ENCODE assay signal across 1 fruit fly cellular context in genomic region chr3L:20241987-20242982, dm6.
TF ChIP-seq lines count a peak whose summit lies in the region.

No protein-coding gene starts in this region.

TF ChIP-seq in whole organism, embryonic, 481 proteins besides CTCF, POLR2A, EP300 and RAD21 (continued from another document and continues in another):
- TF ChIP-seq so (GFP tag; IDR thresholded peaks at IDR 0.05; lab: Robert Waterston, UW) (0 out of 3 replicates have a peak, but pooled peaks have one; percentile 45), Meics (GFP tag; optimal IDR thresholded peaks at IDR 0.05; lab: Kevin White, UChicago) (peak; percentile 53), CG8924 (tag; optimal IDR thresholded peaks at IDR 0.05; lab: Kevin White, UChicago) (peak; percentile 64), CG8944 (GFP tag; optimal IDR thresholded peaks at IDR 0.05; lab: Kevin White, UChicago) (peak; percentile 11), sim (GFP tag; IDR thresholded peaks at IDR 0.05; lab: Robert Waterston, UW) (0 out of 2 replicates have a peak, but pooled peaks have one; percentile 7), ttk (GFP tag; IDR thresholded peaks at IDR 0.05; lab: Robert Waterston, UW) (peak; percentile 32; the same call in 1 of the 2 replicates), TFAM (GFP tag; optimal IDR thresholded peaks at IDR 0.05; lab: Kevin White, UChicago) (no peak), CG9932 (GFP tag; IDR thresholded peaks at IDR 0.05; lab: Robert Waterston, UW) (peak; percentile 85), slou (GFP tag; optimal IDR thresholded peaks at IDR 0.05; lab: Kevin White, UChicago) (peak; percentile 2), Opbp (GFP tag; IDR thresholded peaks at IDR 0.05; lab: Robert Waterston, UW; ENCODE audit: partially characterized antibody) (peak; percentile 62; the same call in 1 of the 3 replicates), Ptx1 (GFP tag; IDR thresholded peaks at IDR 0.05; lab: Robert Waterston, UW) (peak; percentile 50), CG30020 (tag; optimal IDR thresholded peaks at IDR 0.05; lab: Kevin White, UChicago) (peak; percentile 15), stc (GFP tag; IDR thresholded peaks at IDR 0.05; lab: Robert Waterston, UW) (peak; percentile 59), Dbx (GFP tag; IDR thresholded peaks at IDR 0.05; lab: Robert Waterston, UW) (peak; percentile 24; the same call in 2 of the 3 replicates), CG17328 (GFP tag; IDR thresholded peaks at IDR 0.05; lab: Robert Waterston, UW) (peak; percentile 22; the same call in 1 of the 2 replicates), Aef1 (GFP tag; IDR thresholded peaks at IDR 0.05; lab: Robert Waterston, UW) (peak; percentile 35), gem (tag; optimal IDR thresholded peaks at IDR 0.05; lab: Kevin White, UChicago) (peak; percentile 77), CrebB (tag; optimal IDR thresholded peaks at IDR 0.05; lab: Kevin White, UChicago) (peak; percentile 14), bowl (GFP tag; IDR thresholded peaks at IDR 0.05; lab: Robert Waterston, UW) (no peak), ftz-f1 (GFP tag; optimal IDR thresholded peaks at IDR 0.05; lab: Kevin White, UChicago) (no peak), CG9727 (GFP tag; optimal IDR thresholded peaks at IDR 0.05; lab: Kevin White, UChicago) (peak; percentile 65), bigmax (GFP tag; optimal IDR thresholded peaks at IDR 0.05; lab: Kevin White, UChicago) (no peak), CG10267 (tag; optimal IDR thresholded peaks at IDR 0.05; lab: Kevin White, UChicago) (peak; percentile 81), Sry-β (GFP tag; optimal IDR thresholded peaks at IDR 0.05; lab: Kevin White, UChicago) (no peak), CG17829 (tag; optimal IDR thresholded peaks at IDR 0.05; lab: Kevin White, UChicago) (peak; percentile 34), zen2 (GFP tag; IDR thresholded peaks at IDR 0.05; lab: Robert Waterston, UW; ENCODE audit: partially characterized antibody) (peak; percentile 45; the same call in 1 of the 3 replicates), CG2875 (GFP tag; optimal IDR thresholded peaks at IDR 0.05; lab: Kevin White, UChicago) (peak; percentile 0), CG9437 (GFP tag; optimal IDR thresholded peaks at IDR 0.05; lab: Kevin White, UChicago) (peak; percentile 97), CG11696 (GFP tag; IDR thresholded peaks at IDR 0.05; lab: Robert Waterston, UW) (0 out of 2 replicates have a peak, but pooled peaks have one; percentile 40), Tbp (GFP tag; optimal IDR thresholded peaks at IDR 0.05; lab: Kevin White, UChicago) (no peak), CG13296 (GFP tag; optimal IDR thresholded peaks at IDR 0.05; lab: Kevin White, UChicago) (peak; percentile 63), D19B (GFP tag; optimal IDR thresholded peaks at IDR 0.05; lab: Kevin White, UChicago) (peak; percentile 44), Hey (tag; optimal IDR thresholded peaks at IDR 0.05; lab: Kevin White, UChicago) (no peak), Fer2 (tag; optimal IDR thresholded peaks at IDR 0.05; lab: Kevin White, UChicago) (peak; percentile 11), CG6654 (GFP tag; optimal IDR thresholded peaks at IDR 0.05; lab: Kevin White, UChicago) (no peak), CG1529 (GFP tag; optimal IDR thresholded peaks at IDR 0.05; lab: Kevin White, UChicago) (peak; percentile 3), phol (tag; optimal IDR thresholded peaks at IDR 0.05; lab: Kevin White, UChicago) (peak; percentile 68), Neu2 (GFP tag; optimal IDR thresholded peaks at IDR 0.05; lab: Kevin White, UChicago; ENCODE audit: borderline replicate concordance) (peak; percentile 55), Eip74EF (GFP tag; optimal IDR thresholded peaks at IDR 0.05; lab: Kevin White, UChicago) (peak in 1 of 2 experiments; percentile 0), ap (GFP tag; IDR thresholded peaks at IDR 0.05; lab: Robert Waterston, UW) (peak; percentile 11; the same call in 1 of the 2 replicates), CG11723 (GFP tag; optimal IDR thresholded peaks at IDR 0.05; lab: Kevin White, UChicago) (peak; percentile 6), ewg (GFP tag; optimal IDR thresholded peaks at IDR 0.05; lab: Kevin White, UChicago) (peak; percentile 25), cwo (GFP tag; optimal IDR thresholded peaks at IDR 0.05; lab: Kevin White, UChicago) (peak; percentile 47), CG13123 (GFP tag; optimal IDR thresholded peaks at IDR 0.05; lab: Kevin White, UChicago) (peak; percentile 4), CG10565 (GFP tag; optimal IDR thresholded peaks at IDR 0.05; lab: Kevin White, UChicago) (no peak), CG31224 (GFP tag; IDR thresholded peaks at IDR 0.05; lab: Robert Waterston, UW) (peak; percentile 34), dmrt11E (tag; optimal IDR thresholded peaks at IDR 0.05; lab: Kevin White, UChicago) (peak; percentile 30), dmrt99B (tag; optimal IDR thresholded peaks at IDR 0.05; lab: Kevin White, UChicago) (peak; percentile 64), sob (GFP tag; IDR thresholded peaks at IDR 0.05; lab: Robert Waterston, UW) (peak; percentile 66), CG4730 (GFP tag; IDR thresholded peaks at IDR 0.05; lab: Robert Waterston, UW) (peak; percentile 48; the same call in 1 of the 2 replicates), cg (GFP tag; optimal IDR thresholded peaks at IDR 0.05; lab: Kevin White, UChicago) (no peak), unpg (GFP tag; optimal IDR thresholded peaks at IDR 0.05; lab: Kevin White, UChicago) (peak; percentile 33), CG13894 (tag; optimal IDR thresholded peaks at IDR 0.05; lab: Kevin White, UChicago) (peak; percentile 14), CG10543 (GFP tag; optimal IDR thresholded peaks at IDR 0.05; lab: Kevin White, UChicago) (peak; percentile 67), CG11695 (GFP tag; IDR thresholded peaks at IDR 0.05; lab: Robert Waterston, UW) (peak; percentile 49; the same call in 2 of the 3 replicates), CG3847 (GFP tag; IDR thresholded peaks at IDR 0.05; lab: Robert Waterston, UW) (peak; percentile 66), CG9215 (GFP tag; IDR thresholded peaks at IDR 0.05; lab: Robert Waterston, UW) (peak; percentile 48; the same call in 1 of the 2 replicates), CG1024 (GFP tag; IDR thresholded peaks at IDR 0.05; lab: Robert Waterston, UW) (peak; percentile 69; the same call in 1 of the 2 replicates), CG14860 (GFP tag; IDR thresholded peaks at IDR 0.05; lab: Robert Waterston, UW; ENCODE audit: partially characterized antibody) (peak; percentile 58; the same call in 2 of the 3 replicates), CG3065 (GFP tag; optimal IDR thresholded peaks at IDR 0.05; lab: Kevin White, UChicago) (no peak), CG12391 (tag; optimal IDR thresholded peaks at IDR 0.05; lab: Kevin White, UChicago) (peak; percentile 76), CG10366 (GFP tag; IDR thresholded peaks at IDR 0.05; lab: Robert Waterston, UW) (peak; percentile 27), Hr51 (GFP tag; optimal IDR thresholded peaks at IDR 0.05; lab: Kevin White, UChicago) (peak in 1 of 2 experiments; percentile 73), CG11504 (tag; optimal IDR thresholded peaks at IDR 0.05; lab: Kevin White, UChicago) (peak; percentile 67), CG11247 (GFP tag; IDR thresholded peaks at IDR 0.05; lab: Robert Waterston, UW) (peak; percentile 60), CG9817 (tag; optimal IDR thresholded peaks at IDR 0.05; lab: Kevin White, UChicago) (peak; percentile 50), vfl (GFP tag; optimal IDR thresholded peaks at IDR 0.05; lab: Kevin White, UChicago) (no peak), CG14441 (GFP tag; IDR thresholded peaks at IDR 0.05; lab: Robert Waterston, UW) (peak; percentile 77), fd96Cb (tag; optimal IDR thresholded peaks at IDR 0.05; lab: Kevin White, UChicago) (peak; percentile 34), Abd-B (GFP tag; optimal IDR thresholded peaks at IDR 0.05; lab: Kevin White, UChicago) (peak; percentile 48), vnd (GFP tag; IDR thresholded peaks at IDR 0.05; lab: Robert Waterston, UW; ENCODE audit: partially characterized antibody) (peak; percentile 54; the same call in 2 of the 3 replicates), CG10321 (GFP tag; IDR thresholded peaks at IDR 0.05; lab: Robert Waterston, UW) (no peak; the same call in 1 of the 2 replicates), inv (GFP tag; IDR thresholded peaks at IDR 0.05; lab: Robert Waterston, UW; ENCODE audit: partially characterized antibody) (peak; percentile 63), CG14050 (GFP tag; IDR thresholded peaks at IDR 0.05; lab: Robert Waterston, UW) (peak; percentile 32), Pdp1 (GFP tag; optimal IDR thresholded peaks at IDR 0.05; lab: Kevin White, UChicago) (no peak), twi (tag; optimal IDR thresholded peaks at IDR 0.05; lab: Kevin White, UChicago) (peak; percentile 27), chm (GFP tag; IDR thresholded peaks at IDR 0.05; lab: Robert Waterston, UW) (no peak), Nf-YB (GFP tag; optimal IDR thresholded peaks at IDR 0.05; lab: Kevin White, UChicago) (peak; percentile 39), Fer3 (tag; optimal IDR thresholded peaks at IDR 0.05; lab: Kevin White, UChicago) (peak; percentile 29), Med (GFP tag; lab: Kevin White, UChicago) (peak; percentile 74), Asciz (GFP tag; optimal IDR thresholded peaks at IDR 0.05; lab: Kevin White, UChicago) (peak; percentile 56), CG12299 (tag; optimal IDR thresholded peaks at IDR 0.05; lab: Kevin White, UChicago) (peak; percentile 54), CG34422 (GFP tag; IDR thresholded peaks at IDR 0.05; lab: Robert Waterston, UW) (peak; percentile 80), CG10462 (GFP tag; optimal IDR thresholded peaks at IDR 0.05; lab: Kevin White, UChicago) (peak; percentile 15), tin (GFP tag; optimal IDR thresholded peaks at IDR 0.05; lab: Kevin White, UChicago) (peak; percentile 41), E2f1 (GFP tag; IDR thresholded peaks at IDR 0.05; lab: Robert Waterston, UW) (peak; percentile 20; the same call in 1 of the 2 replicates), tio (GFP tag; optimal IDR thresholded peaks at IDR 0.05; lab: Kevin White, UChicago) (peak; percentile 29), NfI (GFP tag; optimal IDR thresholded peaks at IDR 0.05; lab: Kevin White, UChicago) (peak; percentile 71), CG1602 (GFP tag; optimal IDR thresholded peaks at IDR 0.05; lab: Kevin White, UChicago) (peak; percentile 39), Doc3 (GFP tag; IDR thresholded peaks at IDR 0.05; lab: Robert Waterston, UW; ENCODE audit: partially characterized antibody) (peak; percentile 52), CG1603 (tag; optimal IDR thresholded peaks at IDR 0.05; lab: Kevin White, UChicago) (peak; percentile 6), CG32772 (GFP tag; IDR thresholded peaks at IDR 0.05; lab: Robert Waterston, UW) (peak; percentile 56), CG16813 (GFP tag; IDR thresholded peaks at IDR 0.05; lab: Robert Waterston, UW; ENCODE audit: partially characterized antibody) (peak; percentile 72), cas (GFP tag; IDR thresholded peaks at IDR 0.05; lab: Robert Waterston, UW) (no peak), psq (GFP tag; optimal IDR thresholded peaks at IDR 0.05; lab: Kevin White, UChicago) (peak; percentile 13), Sox102F (GFP tag; optimal IDR thresholded peaks at IDR 0.05; lab: Kevin White, UChicago) (peak; percentile 70), CG2129 (GFP tag; IDR thresholded peaks at IDR 0.05; lab: Robert Waterston, UW; ENCODE audit: partially characterized antibody) (peak; percentile 51), CG18599 (GFP tag; optimal IDR thresholded peaks at IDR 0.05; lab: Kevin White, UChicago) (peak; percentile 71), HmgD (GFP tag; optimal IDR thresholded peaks at IDR 0.05; lab: Kevin White, UChicago) (no peak), Chrac-16 (GFP tag; optimal IDR thresholded peaks at IDR 0.05; lab: Kevin White, UChicago) (peak; percentile 53), Optix (GFP tag; IDR thresholded peaks at IDR 0.05; lab: Robert Waterston, UW) (no peak), knrl (GFP tag; IDR thresholded peaks at IDR 0.05; lab: Robert Waterston, UW; ENCODE audit: partially characterized antibody) (peak; percentile 72), CG18262 (tag; optimal IDR thresholded peaks at IDR 0.05; lab: Kevin White, UChicago) (peak; percentile 92), trh (GFP tag; optimal IDR thresholded peaks at IDR 0.05; lab: Kevin White, UChicago) (peak; percentile 3), CG2116 (GFP tag; optimal IDR thresholded peaks at IDR 0.05; lab: Kevin White, UChicago) (peak; percentile 31), Ets65A (GFP tag; lab: Kevin White, UChicago) (peak; percentile 93), fu2 (GFP tag; optimal IDR thresholded peaks at IDR 0.05; lab: Kevin White, UChicago) (no peak), CG4328 (GFP tag; optimal IDR thresholded peaks at IDR 0.05; lab: Kevin White, UChicago) (peak; percentile 51), Sry-δ (GFP tag; optimal IDR thresholded peaks at IDR 0.05; lab: Kevin White, UChicago) (peak; percentile 19), CG12659 (GFP tag; optimal IDR thresholded peaks at IDR 0.05; lab: Kevin White, UChicago) (peak; percentile 72), CG3281 (GFP tag; optimal IDR thresholded peaks at IDR 0.05; lab: Kevin White, UChicago) (peak; percentile 64), CG7357 (GFP tag; IDR thresholded peaks at IDR 0.05; lab: Robert Waterston, UW) (no peak; the same call in 2 of the 3 replicates), CG17359 (tag; optimal IDR thresholded peaks at IDR 0.05; lab: Kevin White, UChicago) (peak; percentile 69), CG10209 (GFP tag; optimal IDR thresholded peaks at IDR 0.05; lab: Kevin White, UChicago) (peak; percentile 57), jing (GFP tag; optimal IDR thresholded peaks at IDR 0.05; lab: Kevin White, UChicago) (peak; percentile 7), aop (GFP tag; IDR thresholded peaks at IDR 0.05; lab: Robert Waterston, UW) (no peak), Fer1 (GFP tag; optimal IDR thresholded peaks at IDR 0.05; lab: Kevin White, UChicago) (peak; percentile 50), hth (optimal IDR thresholded peaks at IDR 0.05; lab: Kevin White, UChicago) (no peak), CG12104 (GFP tag; optimal IDR thresholded peaks at IDR 0.05; lab: Kevin White, UChicago) (peak; percentile 28), CG4820 (GFP tag; optimal IDR thresholded peaks at IDR 0.05; lab: Kevin White, UChicago) (peak; percentile 32), CG7928 (GFP tag; optimal IDR thresholded peaks at IDR 0.05; lab: Kevin White, UChicago) (peak; percentile 21), CG6254 (GFP tag; optimal IDR thresholded peaks at IDR 0.05; lab: Kevin White, UChicago) (no peak), Hr78 (GFP tag; optimal IDR thresholded peaks at IDR 0.05; lab: Kevin White, UChicago) (no peak), HLH3B (GFP tag; IDR thresholded peaks at IDR 0.05; lab: Robert Waterston, UW) (peak; percentile 15; the same call in 1 of the 2 replicates), Gug (GFP tag; IDR thresholded peaks at IDR 0.05; lab: Robert Waterston, UW) (peak; percentile 42; the same call in 3 of the 4 replicates), CG10979 (tag; optimal IDR thresholded peaks at IDR 0.05; lab: Kevin White, UChicago) (peak; percentile 43)
